Fruit fly (Drosophila melanogaster) whole organism: Measurements from ENCODE around the gene CG15373.

Source experiments
- CG8478 ChIP-seq: fragments of >200 bp; optimal IDR thresholded peaks from 2 replicates; lab custom pipeline; 2018; ENCODE audit warnings: inconsistent platforms
- EcR ChIP-seq, 2 experiments: fragments of >200 bp; optimal IDR thresholded peaks; 2 replicates each; lab custom pipeline; 2017; ENCODE audit warnings: missing biosample characterization in 2 of 2, missing genetic modification characterization in 2 of 2, missing genetic modification reagents in 2 of 2
- pan ChIP-seq: fragments of >200 bp; optimal IDR thresholded peaks from 2 replicates; lab custom pipeline; 2017
- psq ChIP-seq: fragments of >200 bp; optimal IDR thresholded peaks from 2 replicates; lab custom pipeline; 2017
- usp ChIP-seq: fragments of >200 bp; optimal IDR thresholded peaks from 2 replicates; lab custom pipeline; 2017; ENCODE audit warnings: missing biosample characterization, missing genetic modification characterization, mixed read lengths

- TF ChIP-seq CG8478 (lab: Kevin White, UChicago) (no peak), usp (GFP tag; lab: Kevin White, UChicago) (no peak), EcR (GFP tag; optimal IDR thresholded peaks at IDR 0.05; lab: Kevin White, UChicago) (no peak), pan (lab: Kevin White, UChicago) (no peak), psq (lab: Kevin White, UChicago) (no peak)
These were observed 41.6 kb downstream of the CG15373 start, which contains the start of gene Ada3 for dm6 chrX:18085470-18085797.
